Worm (Caenorhabditis elegans) whole organism, young adult: ENCODE measurements around the gene ten-1.

Experiments
- ama-1 ChIP-seq, 3 experiments: fragments of 150-350 bp in 1 of 3; sonication (generic microtip) in 2 of 3; optimal IDR thresholded peaks; 2 replicates each; lab custom pipeline; 2014 to 2018; ENCODE audit warnings: missing biosample characterization in 2 of 3, missing genetic modification characterization in 2 of 3, missing genetic modification reagents in 2 of 3
- attf-3 ChIP-seq: fragments of 200-800 bp; sonication (Bioruptor generic); conservative IDR thresholded peaks from 2 replicates; pipeline ENCODE4 v1.3.6; 2022; ENCODE audit warnings: missing genetic modification reagents, missing genetic modification characterization, missing compliant biosample characterization
- lin-54 ChIP-seq: fragments of 200-800 bp; sonication (Bioruptor generic); optimal IDR thresholded peaks from 2 replicates; lab custom pipeline; 2018; ENCODE audit warnings: mild to moderate bottlenecking, missing genetic modification characterization, missing compliant biosample characterization
- nfya-1 ChIP-seq: sonication (generic microtip); optimal IDR thresholded peaks from 2 replicates; lab custom pipeline; 2017; ENCODE audit warnings: antibody characterized with exemption, missing compliant biosample characterization, missing genetic modification characterization, borderline replicate concordance; ENCODE audit not compliant: insufficient read depth
- pha-4 ChIP-seq: fragments of 150-350 bp; sonication (generic microtip); optimal IDR thresholded peaks from 2 replicates; lab custom pipeline; 2014; ENCODE audit warnings: missing biosample characterization, missing genetic modification reagents, missing genetic modification characterization
- rec-8 ChIP-seq, 2 experiments: sonication (generic microtip); optimal IDR thresholded peaks; 2 replicates each; lab custom pipeline; 2016; ENCODE audit warnings: mild to moderate bottlenecking in 2 of 2, missing genetic modification characterization in 2 of 2, missing genetic modification reagents in 2 of 2, missing genotype in 2 of 2, missing biosample characterization in 1 of 2, missing compliant biosample characterization in 1 of 2, moderate library complexity in 1 of 2
- snpc-4 ChIP-seq, 5 experiments: fragments of 150-350 bp in 1 of 5; sonication (generic microtip) in 4 of 5; optimal IDR thresholded peaks; 2 replicates each; lab custom pipeline; 2014 to 2018; ENCODE audit warnings: missing genetic modification characterization in 5 of 5, missing biosample characterization in 3 of 5, antibody characterized with exemption in 2 of 5, mild to moderate bottlenecking in 2 of 5, missing compliant biosample characterization in 2 of 5, missing genotype in 2 of 5, moderate library complexity in 2 of 5, missing genetic modification reagents in 1 of 5
- tlf-1 ChIP-seq: fragments of 200-800 bp; sonication (Bioruptor generic); optimal IDR thresholded peaks from 2 replicates; lab custom pipeline; 2018; ENCODE audit warnings: mild to moderate bottlenecking, missing genetic modification characterization, missing compliant biosample characterization
- xnd-1 ChIP-seq: sonication (generic microtip); optimal IDR thresholded peaks from 2 replicates; lab custom pipeline; 2016; ENCODE audit warnings: missing genotype, missing genetic modification reagents, missing genetic modification characterization, missing compliant biosample characterization
- zim-3 ChIP-seq: sonication (generic microtip); optimal IDR thresholded peaks from 2 replicates; lab custom pipeline; 2017; ENCODE audit warnings: mild to moderate bottlenecking, missing genetic modification characterization, moderate library complexity, missing compliant biosample characterization

ce11 chrIII:6880797-6881196, 60.1 kb downstream of the ten-1 start, which contains the start of gene K04C2.7:
- TF ChIP-seq ama-1 (optimal IDR thresholded peaks at IDR 0.05; lab: Kevin White, UChicago) (no peak), ama-1 (GFP tag; optimal IDR thresholded peaks at IDR 0.05; lab: Kevin White, UChicago) (no peak), pha-4 (no peak), nfya-1 (no peak), zim-3 (tag; lab: Kevin White, UChicago) (no peak), attf-3 (GFP tag; lab: Robert Waterston, UW) (no peak), snpc-4 (GFP tag; optimal IDR thresholded peaks at IDR 0.05; lab: Kevin White, UChicago) (no peak), snpc-4 (tag; optimal IDR thresholded peaks at IDR 0.05; lab: Kevin White, UChicago) (no peak), xnd-1 (tag; lab: Kevin White, UChicago) (no peak), rec-8 (tag; optimal IDR thresholded peaks at IDR 0.05; lab: Kevin White, UChicago) (no peak), lin-54 (GFP tag; lab: Kevin White, UChicago) (no peak), tlf-1 (GFP tag; lab: Kevin White, UChicago) (no peak)
